Worm (Caenorhabditis elegans) whole organism, L3 larva: Measurements from ENCODE around the gene nasp-2.

ENCODE experiments used
- R02D3.7 ChIP-seq: fragments of 150-350 bp; optimal IDR thresholded peaks from 2 replicates; lab custom pipeline; 2014; ENCODE audit warnings: missing biosample characterization, missing genetic modification characterization
- ZK546.5 ChIP-seq: sonication (generic microtip); optimal IDR thresholded peaks from 2 replicates; lab custom pipeline; 2017; ENCODE audit warnings: missing biosample characterization, missing genetic modification characterization
- aly-2 ChIP-seq: fragments of 150-350 bp; optimal IDR thresholded peaks from 2 replicates; lab custom pipeline; 2014; ENCODE audit warnings: missing biosample characterization, missing genetic modification characterization
- ama-1 ChIP-seq: fragments of 150-350 bp; optimal IDR thresholded peaks from 2 replicates; lab custom pipeline; 2018
- ceh-82 ChIP-seq: fragments of 150-350 bp; optimal IDR thresholded peaks from 2 replicates; lab custom pipeline; 2014; ENCODE audit warnings: missing biosample characterization, missing genetic modification characterization
- ceh-9 ChIP-seq: sonication (generic microtip); optimal IDR thresholded peaks from 2 replicates; lab custom pipeline; 2018; ENCODE audit warnings: missing biosample characterization, missing genetic modification characterization
- daf-12 ChIP-seq: fragments of 150-350 bp; optimal IDR thresholded peaks from 2 replicates; lab custom pipeline; 2014; ENCODE audit warnings: missing biosample characterization, missing genetic modification reagents, missing genetic modification characterization
- egl-27 ChIP-seq: sonication (generic microtip); optimal IDR thresholded peaks from 4 replicates; lab custom pipeline; 2017; ENCODE audit warnings: missing biosample characterization, missing genetic modification reagents, missing genetic modification characterization
- egl-5 ChIP-seq: fragments of 150-350 bp; optimal IDR thresholded peaks from 2 replicates; lab custom pipeline; 2017; ENCODE audit warnings: missing biosample characterization, missing genetic modification reagents, missing genetic modification characterization, inconsistent platforms
- elt-1 ChIP-seq: fragments of 150-350 bp; optimal IDR thresholded peaks from 2 replicates; lab custom pipeline; 2014; ENCODE audit warnings: missing biosample characterization, missing genetic modification characterization
- elt-2 ChIP-seq: sonication (generic microtip); optimal IDR thresholded peaks from 2 replicates; lab custom pipeline; 2016; ENCODE audit warnings: missing genetic modification reagents, mild to moderate bottlenecking, missing genetic modification characterization, missing compliant biosample characterization
- elt-3 ChIP-seq, 3 experiments: fragments of 150-350 bp in 1 of 3; sonication (generic microtip) in 2 of 3; optimal IDR thresholded peaks; 2 replicates in 2 of 3; 4 replicates in 1 of 3; lab custom pipeline; 2014 to 2017; ENCODE audit warnings: missing biosample characterization in 3 of 3, missing genetic modification characterization in 3 of 3
- fkh-10 ChIP-seq: sonication (generic microtip); optimal IDR thresholded peaks from 2 replicates; lab custom pipeline; 2017; ENCODE audit warnings: missing biosample characterization, missing genetic modification reagents, missing genetic modification characterization
- fos-1 ChIP-seq: fragments of 150-350 bp; optimal IDR thresholded peaks from 2 replicates; lab custom pipeline; 2014; ENCODE audit warnings: missing biosample characterization, missing genetic modification characterization
- lin-15B ChIP-seq: fragments of 150-350 bp; optimal IDR thresholded peaks from 2 replicates; lab custom pipeline; 2014; ENCODE audit warnings: missing biosample characterization, missing genetic modification characterization
- lsy-12 ChIP-seq: sonication (generic microtip); optimal IDR thresholded peaks from 2 replicates; lab custom pipeline; 2016; ENCODE audit warnings: mild to moderate bottlenecking, missing genetic modification characterization, missing compliant biosample characterization
- mdl-1 ChIP-seq: fragments of 150-350 bp; optimal IDR thresholded peaks from 2 replicates; lab custom pipeline; 2014; ENCODE audit warnings: missing biosample characterization, missing genetic modification characterization
- mml-1 ChIP-seq: fragments of 150-350 bp; sonication (generic microtip); optimal IDR thresholded peaks from 3 replicates; lab custom pipeline; 2014; ENCODE audit warnings: missing biosample characterization, missing genetic modification characterization
- nfya-1 ChIP-seq: sonication (generic microtip); optimal IDR thresholded peaks from 2 replicates; lab custom pipeline; 2017; ENCODE audit warnings: missing genetic modification characterization, mild to moderate bottlenecking, missing compliant biosample characterization, antibody characterized with exemption, moderate library complexity; ENCODE audit not compliant: insufficient read depth
- nhr-11 ChIP-seq: fragments of 150-350 bp; optimal IDR thresholded peaks from 2 replicates; lab custom pipeline; 2014; ENCODE audit warnings: missing biosample characterization, missing genetic modification characterization
- nhr-12 ChIP-seq: fragments of 150-350 bp; optimal IDR thresholded peaks from 2 replicates; lab custom pipeline; 2014; ENCODE audit warnings: missing biosample characterization, missing genetic modification characterization
- nhr-23 ChIP-seq: fragments of 150-350 bp; optimal IDR thresholded peaks from 2 replicates; lab custom pipeline; 2014; ENCODE audit warnings: missing biosample characterization, missing genetic modification reagents, missing genetic modification characterization
- nhr-237 ChIP-seq: fragments of 150-350 bp; optimal IDR thresholded peaks from 2 replicates; lab custom pipeline; 2014; ENCODE audit warnings: missing biosample characterization, missing genetic modification characterization
- nhr-25 ChIP-seq: sonication (generic microtip); optimal IDR thresholded peaks from 2 replicates; lab custom pipeline; 2017; ENCODE audit warnings: missing biosample characterization, missing genetic modification characterization
- nhr-28 ChIP-seq: fragments of 150-350 bp; optimal IDR thresholded peaks from 2 replicates; lab custom pipeline; 2014; ENCODE audit warnings: missing biosample characterization, missing genetic modification characterization
- nhr-67 ChIP-seq: fragments of 150-350 bp; optimal IDR thresholded peaks from 2 replicates; lab custom pipeline; 2014; ENCODE audit warnings: missing biosample characterization, missing genetic modification characterization
- nhr-77 ChIP-seq: fragments of 150-350 bp; optimal IDR thresholded peaks from 2 replicates; lab custom pipeline; 2014; ENCODE audit warnings: missing biosample characterization, missing genetic modification characterization
- pha-4 ChIP-seq: fragments of 150-350 bp; optimal IDR thresholded peaks from 2 replicates; lab custom pipeline; 2014; ENCODE audit warnings: missing biosample characterization, missing genetic modification reagents, missing genetic modification characterization
- pqm-1 ChIP-seq: fragments of 150-350 bp; optimal IDR thresholded peaks from 2 replicates; lab custom pipeline; 2017; ENCODE audit warnings: missing biosample characterization, missing genetic modification characterization, inconsistent platforms
- sea-2 ChIP-seq: fragments of 150-350 bp; sonication (generic microtip); optimal IDR thresholded peaks from 4 replicates; lab custom pipeline; 2014; ENCODE audit warnings: missing biosample characterization, missing genetic modification reagents, missing genetic modification characterization
- skn-1 ChIP-seq: fragments of 150-350 bp; optimal IDR thresholded peaks from 2 replicates; lab custom pipeline; 2014; ENCODE audit warnings: missing biosample characterization, missing genetic modification characterization
- snpc-4 ChIP-seq: fragments of 150-350 bp; optimal IDR thresholded peaks from 2 replicates; lab custom pipeline; 2014; ENCODE audit warnings: missing biosample characterization, missing genetic modification characterization
- tbx-2 ChIP-seq: sonication (generic microtip); optimal IDR thresholded peaks from 2 replicates; lab custom pipeline; 2016; ENCODE audit warnings: mild to moderate bottlenecking, missing genetic modification characterization, missing compliant biosample characterization
- unc-39 ChIP-seq: sonication (generic microtip); optimal IDR thresholded peaks from 4 replicates; lab custom pipeline; 2017; ENCODE audit warnings: missing biosample characterization, missing genetic modification characterization
- unc-62 ChIP-seq: fragments of 150-350 bp; sonication (generic microtip); optimal IDR thresholded peaks from 4 replicates; lab custom pipeline; 2014; ENCODE audit warnings: missing biosample characterization, missing genetic modification reagents, missing genetic modification characterization
- zag-1 ChIP-seq: fragments of 150-350 bp; optimal IDR thresholded peaks from 2 replicates; lab custom pipeline; 2014; ENCODE audit warnings: missing biosample characterization, missing genetic modification characterization
- ztf-11 ChIP-seq: fragments of 150-350 bp; optimal IDR thresholded peaks from 2 replicates; lab custom pipeline; 2014; ENCODE audit warnings: missing biosample characterization, missing genetic modification characterization
- ztf-4 ChIP-seq: fragments of 150-350 bp; optimal IDR thresholded peaks from 2 replicates; lab custom pipeline; 2014; ENCODE audit warnings: missing biosample characterization, missing genetic modification characterization

nasp-2 gene

ce11 chrV:13298706-13299105, 13.4 kb downstream of the nasp-2 start:
- TF ChIP-seq nhr-12 (tag; lab: Kevin White, UChicago) (no peak), ztf-11 (tag; lab: Kevin White, UChicago) (no peak), zag-1 (tag; lab: Kevin White, UChicago) (no peak), sea-2 (GFP tag; lab: Kevin White, UChicago) (no peak), nhr-11 (tag; lab: Kevin White, UChicago) (no peak), egl-5 (tag; lab: Kevin White, UChicago) (no peak), mml-1 (no peak), egl-27 (tag; lab: Kevin White, UChicago) (no peak), elt-1 (tag; lab: Kevin White, UChicago) (no peak), elt-3 (tag; optimal IDR thresholded peaks at IDR 0.05; lab: Kevin White, UChicago) (no peak), tbx-2 (tag; lab: Kevin White, UChicago) (no peak)

ce11 chrV:13297220-13297619, 14.8 kb downstream of the nasp-2 start, which contains the start of gene C26E1.1:
C26E1.1 (plus strand) TSS chrV:13297520.
- TF ChIP-seq ceh-9 (tag; lab: Kevin White, UChicago) (no peak), ZK546.5 (no peak), ama-1 (lab: Kevin White, UChicago) (no peak)

ce11 chrV:13295859-13296258, 16.2 kb downstream of the nasp-2 start, which contains the start of gene uig-1:
uig-1 (minus strand) TSS chrV:13295978.
- TF ChIP-seq pqm-1 (no peak), nfya-1 (tag; lab: Kevin White, UChicago) (peak; percentile 30)

- TF ChIP-seq nfya-1 (tag; lab: Kevin White, UChicago) (no peak), nhr-67 (tag; lab: Kevin White, UChicago) (no peak), elt-1 (tag; lab: Kevin White, UChicago) (no peak), ceh-82 (tag; lab: Kevin White, UChicago) (no peak), nhr-77 (tag; lab: Kevin White, UChicago) (no peak), sea-2 (GFP tag; lab: Kevin White, UChicago) (no peak), unc-62 (no peak), skn-1 (no peak), snpc-4 (tag; lab: Kevin White, UChicago) (no peak), egl-27 (tag; lab: Kevin White, UChicago) (no peak), aly-2 (no peak), fkh-10 (GFP tag; lab: Kevin White, UChicago) (no peak), unc-39 (tag; lab: Kevin White, UChicago) (no peak), fos-1 (tag; lab: Kevin White, UChicago) (no peak), R02D3.7 (no peak), pha-4 (no peak), nhr-25 (tag; lab: Kevin White, UChicago) (no peak)
Observed at ce11 chrV:13294507-13294906, 17.6 kb downstream of the nasp-2 start.

- TF ChIP-seq skn-1: no peak
- no peak for TF ChIP-seq nhr-25 (tag; lab: Kevin White, UChicago)
- no peak for TF ChIP-seq unc-62
- no peak for TF ChIP-seq elt-1 (tag; lab: Kevin White, UChicago)
- TF ChIP-seq ZK546.5: no peak
- no peak for TF ChIP-seq daf-12
- TF ChIP-seq nhr-23 (tag; lab: Kevin White, UChicago): no peak
- no peak for TF ChIP-seq elt-3 (tag; optimal IDR thresholded peaks at IDR 0.05; lab: Kevin White, UChicago)
- TF ChIP-seq egl-27 (tag; lab: Kevin White, UChicago): no peak
Observed at ce11 chrV:13288881-13289280, 23.2 kb downstream of the nasp-2 start.

ce11 chrV:13286525-13286924, 25.5 kb downstream of the nasp-2 start:
- TF ChIP-seq nhr-12 (tag; lab: Kevin White, UChicago) (no peak), elt-2 (no peak), nhr-28 (no peak), lin-15B (tag; lab: Kevin White, UChicago) (no peak), R02D3.7 (no peak), nhr-237 (tag; lab: Kevin White, UChicago) (no peak), nfya-1 (tag; lab: Kevin White, UChicago) (no peak), egl-5 (tag; lab: Kevin White, UChicago) (no peak), skn-1 (no peak), fos-1 (tag; lab: Kevin White, UChicago) (no peak), nhr-25 (tag; lab: Kevin White, UChicago) (no peak), ztf-11 (tag; lab: Kevin White, UChicago) (no peak), nhr-11 (tag; lab: Kevin White, UChicago) (no peak), lsy-12 (no peak), sea-2 (GFP tag; lab: Kevin White, UChicago) (no peak), mdl-1 (tag; lab: Kevin White, UChicago) (no peak), pha-4 (no peak), unc-62 (no peak), ztf-4 (tag; lab: Kevin White, UChicago) (no peak), daf-12 (no peak)
